Worm (Caenorhabditis elegans) whole organism, L1 larva: ENCODE measurements around the gene F28H7.3.

Experiments used
- C16A3.4 ChIP-seq: fragments of 150-350 bp; optimal IDR thresholded peaks from 2 replicates; lab custom pipeline; 2014; ENCODE audit warnings: missing biosample characterization, missing genetic modification characterization
- F16B12.6 ChIP-seq: fragments of 150-350 bp; optimal IDR thresholded peaks from 2 replicates; lab custom pipeline; 2014; ENCODE audit warnings: missing biosample characterization, missing genetic modification characterization
- Y116A8C.19 ChIP-seq: sonication (generic microtip); optimal IDR thresholded peaks from 2 replicates; lab custom pipeline; 2016; ENCODE audit warnings: missing compliant biosample characterization, missing genetic modification characterization, borderline replicate concordance
- alr-1 ChIP-seq: fragments of 200-800 bp; sonication (Bioruptor generic); optimal IDR thresholded peaks from 2 replicates; lab custom pipeline; 2018; ENCODE audit warnings: borderline replicate concordance, mild to moderate bottlenecking, missing genetic modification characterization, missing compliant biosample characterization
- ama-1 ChIP-seq: fragments of 150-350 bp; optimal IDR thresholded peaks from 2 replicates; lab custom pipeline; 2014
- blmp-1 ChIP-seq: fragments of 150-350 bp; optimal IDR thresholded peaks from 2 replicates; lab custom pipeline; 2014; ENCODE audit warnings: missing biosample characterization, missing genetic modification characterization
- ceh-82 ChIP-seq, 3 experiments: fragments of 150-350 bp in 1 of 3; sonication (generic microtip) in 2 of 3; optimal IDR thresholded peaks; 2 replicates each; lab custom pipeline; 2014 to 2017; ENCODE audit warnings: missing biosample characterization in 3 of 3, missing genetic modification characterization in 3 of 3
- ceh-90 ChIP-seq: sonication (generic microtip); optimal IDR thresholded peaks from 2 replicates; lab custom pipeline; 2016; ENCODE audit warnings: missing genetic modification characterization, missing compliant biosample characterization
- dpl-1 ChIP-seq, 3 experiments: fragments of 150-350 bp in 2 of 3; sonication (generic microtip) in 1 of 3; optimal IDR thresholded peaks; 2 replicates each; lab custom pipeline; 2014 to 2017; ENCODE audit warnings: missing biosample characterization in 3 of 3, missing genetic modification characterization in 3 of 3, missing genetic modification reagents in 3 of 3
- dsc-1 ChIP-seq: sonication (generic microtip); optimal IDR thresholded peaks from 2 replicates; lab custom pipeline; 2016; ENCODE audit warnings: mild to moderate bottlenecking, missing genetic modification characterization, missing compliant biosample characterization
- efl-1 ChIP-seq, 4 experiments: fragments of 150-350 bp; optimal IDR thresholded peaks in 3 of 4; peaks in 1 of 4; 1 replicate in 1 of 4; 2 replicates in 3 of 4; lab custom pipeline; 2014; ENCODE audit warnings: missing biosample characterization in 2 of 4, missing genetic modification characterization in 2 of 4, missing genetic modification reagents in 2 of 4
- efl-3 ChIP-seq: fragments of 200-800 bp; sonication (Bioruptor generic); optimal IDR thresholded peaks from 2 replicates; lab custom pipeline; 2018; ENCODE audit warnings: mild to moderate bottlenecking, missing genetic modification characterization, missing compliant biosample characterization
- elt-2 ChIP-seq: sonication (generic microtip); optimal IDR thresholded peaks from 2 replicates; lab custom pipeline; 2016; ENCODE audit warnings: missing genetic modification characterization, mild to moderate bottlenecking, inconsistent platforms, missing compliant biosample characterization, missing genetic modification reagents
- elt-3 ChIP-seq, 6 experiments: fragments of 150-350 bp in 1 of 6; sonication (generic microtip); optimal IDR thresholded peaks; 2 replicates each; lab custom pipeline; 2017 to 2018; ENCODE audit warnings: missing biosample characterization in 6 of 6, missing genetic modification characterization in 6 of 6, inconsistent platforms in 1 of 6
- fkh-10 ChIP-seq: sonication (generic microtip); optimal IDR thresholded peaks from 2 replicates; lab custom pipeline; 2017; ENCODE audit warnings: missing biosample characterization, missing genetic modification reagents, missing genetic modification characterization
- fkh-8 ChIP-seq: sonication (generic microtip); optimal IDR thresholded peaks from 2 replicates; lab custom pipeline; 2016; ENCODE audit warnings: mild to moderate bottlenecking, missing genetic modification characterization, missing compliant biosample characterization
- fos-1 ChIP-seq: fragments of 150-350 bp; optimal IDR thresholded peaks from 2 replicates; lab custom pipeline; 2014; ENCODE audit warnings: missing biosample characterization, missing genetic modification characterization
- grh-1 ChIP-seq: fragments of 200-800 bp; sonication (Bioruptor generic); IDR thresholded peaks from 2 replicates; pipeline ENCODE4 v1.3.6; 2022; ENCODE audit warnings: missing genetic modification reagents, missing genetic modification characterization, missing compliant biosample characterization
- hpl-2 ChIP-seq: fragments of 150-350 bp; optimal IDR thresholded peaks from 2 replicates; lab custom pipeline; 2014; ENCODE audit warnings: missing biosample characterization, missing genetic modification reagents, missing genetic modification characterization
- lin-14 ChIP-seq: fragments of 200-800 bp; sonication (Bioruptor generic); optimal IDR thresholded peaks from 2 replicates; lab custom pipeline; 2018; ENCODE audit warnings: mild to moderate bottlenecking, missing genetic modification characterization, moderate library complexity, missing compliant biosample characterization
- lin-15B ChIP-seq: fragments of 150-350 bp; sonication (generic microtip); optimal IDR thresholded peaks from 3 replicates; lab custom pipeline; 2014; ENCODE audit warnings: missing biosample characterization, missing genetic modification characterization
- lir-3 ChIP-seq: sonication (generic microtip); optimal IDR thresholded peaks from 2 replicates; lab custom pipeline; 2016; ENCODE audit warnings: mild to moderate bottlenecking, missing genetic modification characterization, moderate library complexity, missing compliant biosample characterization; ENCODE audit not compliant: poor library complexity
- lsy-2 ChIP-seq, 2 experiments: fragments of 150-350 bp; optimal IDR thresholded peaks; 2 replicates each; lab custom pipeline; 2014; ENCODE audit warnings: missing biosample characterization in 2 of 2, missing genetic modification characterization in 2 of 2
- mab-9 ChIP-seq: fragments of 200-800 bp; sonication (Bioruptor generic); IDR thresholded peaks from 2 replicates; pipeline ENCODE4 v1.3.6; 2022; ENCODE audit warnings: missing genetic modification reagents, missing genetic modification characterization, missing compliant biosample characterization
- mdl-1 ChIP-seq, 2 experiments: fragments of 150-350 bp; optimal IDR thresholded peaks; 2 replicates each; lab custom pipeline; 2014 to 2017; ENCODE audit warnings: missing biosample characterization in 2 of 2, missing genetic modification characterization in 2 of 2, inconsistent platforms in 1 of 2
- mef-2 ChIP-seq: fragments of 150-350 bp; optimal IDR thresholded peaks from 2 replicates; lab custom pipeline; 2014; ENCODE audit warnings: missing biosample characterization, missing genetic modification characterization
- nhr-11 ChIP-seq: fragments of 150-350 bp; optimal IDR thresholded peaks from 2 replicates; lab custom pipeline; 2014; ENCODE audit warnings: missing biosample characterization, missing genetic modification characterization
- nhr-20 ChIP-seq: sonication (generic microtip); optimal IDR thresholded peaks from 2 replicates; lab custom pipeline; 2016; ENCODE audit warnings: mild to moderate bottlenecking, missing genetic modification characterization, missing compliant biosample characterization
- nhr-237 ChIP-seq: fragments of 150-350 bp; optimal IDR thresholded peaks from 2 replicates; lab custom pipeline; 2014; ENCODE audit warnings: missing biosample characterization, missing genetic modification characterization
- nhr-28 ChIP-seq: fragments of 150-350 bp; optimal IDR thresholded peaks from 2 replicates; lab custom pipeline; 2014; ENCODE audit warnings: missing biosample characterization, missing genetic modification characterization
- nhr-47 ChIP-seq: sonication (generic microtip); optimal IDR thresholded peaks from 2 replicates; lab custom pipeline; 2016; ENCODE audit warnings: mild to moderate bottlenecking, missing genetic modification characterization, moderate library complexity, missing compliant biosample characterization
- nhr-71 ChIP-seq: sonication (generic microtip); optimal IDR thresholded peaks from 2 replicates; lab custom pipeline; 2016; ENCODE audit warnings: mild to moderate bottlenecking, missing genetic modification characterization, moderate library complexity, missing compliant biosample characterization
- nhr-85 ChIP-seq: sonication (generic microtip); peaks from one replicate; lab custom pipeline; 2016; ENCODE audit warnings: missing genetic modification characterization, inconsistent platforms, missing compliant biosample characterization
- pag-3 ChIP-seq: sonication (generic microtip); optimal IDR thresholded peaks from 2 replicates; lab custom pipeline; 2017; ENCODE audit warnings: missing genetic modification characterization, mild to moderate bottlenecking, missing compliant biosample characterization, antibody characterized with exemption, borderline replicate concordance; ENCODE audit not compliant: insufficient read depth
- pax-3 ChIP-seq: fragments of 200-800 bp; sonication (Bioruptor generic); optimal IDR thresholded peaks from 2 replicates; lab custom pipeline; 2018; ENCODE audit warnings: mild to moderate bottlenecking, missing genetic modification characterization, moderate library complexity, missing compliant biosample characterization
- pqm-1 ChIP-seq: sonication (generic microtip); optimal IDR thresholded peaks from 3 replicates; lab custom pipeline; 2017; ENCODE audit warnings: missing biosample characterization, missing genetic modification characterization
- rnt-1 ChIP-seq: sonication (generic microtip); optimal IDR thresholded peaks from 2 replicates; lab custom pipeline; 2016; ENCODE audit warnings: mild to moderate bottlenecking, missing genetic modification characterization, moderate library complexity, missing compliant biosample characterization
- skn-1 ChIP-seq: fragments of 150-350 bp; optimal IDR thresholded peaks from 2 replicates; lab custom pipeline; 2014; ENCODE audit warnings: missing biosample characterization, missing genetic modification characterization
- sup-37 ChIP-seq: fragments of 200-800 bp; sonication (Bioruptor generic); optimal IDR thresholded peaks from 2 replicates; lab custom pipeline; 2018; ENCODE audit warnings: mild to moderate bottlenecking, missing genetic modification characterization, missing compliant biosample characterization
- tbx-2 ChIP-seq: sonication (generic microtip); optimal IDR thresholded peaks from 2 replicates; lab custom pipeline; 2016; ENCODE audit warnings: missing genetic modification characterization, missing compliant biosample characterization
- unc-130 ChIP-seq: fragments of 150-350 bp; optimal IDR thresholded peaks from 2 replicates; lab custom pipeline; 2017; ENCODE audit warnings: missing biosample characterization, missing genetic modification characterization, inconsistent platforms
- unc-62 ChIP-seq: fragments of 150-350 bp; optimal IDR thresholded peaks from 2 replicates; lab custom pipeline; 2014; ENCODE audit warnings: missing biosample characterization, missing genetic modification reagents, missing genetic modification characterization
- unc-86 ChIP-seq: sonication (generic microtip); optimal IDR thresholded peaks from 2 replicates; lab custom pipeline; 2016; ENCODE audit warnings: missing genetic modification characterization, missing compliant biosample characterization
- unc-98 ChIP-seq: fragments of 200-800 bp; sonication (Bioruptor generic); IDR thresholded peaks from 2 replicates; pipeline ENCODE4 v1.3.6; 2022; ENCODE audit warnings: missing genetic modification characterization, missing compliant biosample characterization
- vab-15 ChIP-seq: sonication (generic microtip); optimal IDR thresholded peaks from 2 replicates; lab custom pipeline; 2017; ENCODE audit warnings: missing genotype, mild to moderate bottlenecking, missing genetic modification characterization, missing compliant biosample characterization
- zag-1 ChIP-seq: fragments of 150-350 bp; optimal IDR thresholded peaks from 2 replicates; lab custom pipeline; 2014; ENCODE audit warnings: missing biosample characterization, missing genetic modification characterization

F28H7.3 gene

DNA sequence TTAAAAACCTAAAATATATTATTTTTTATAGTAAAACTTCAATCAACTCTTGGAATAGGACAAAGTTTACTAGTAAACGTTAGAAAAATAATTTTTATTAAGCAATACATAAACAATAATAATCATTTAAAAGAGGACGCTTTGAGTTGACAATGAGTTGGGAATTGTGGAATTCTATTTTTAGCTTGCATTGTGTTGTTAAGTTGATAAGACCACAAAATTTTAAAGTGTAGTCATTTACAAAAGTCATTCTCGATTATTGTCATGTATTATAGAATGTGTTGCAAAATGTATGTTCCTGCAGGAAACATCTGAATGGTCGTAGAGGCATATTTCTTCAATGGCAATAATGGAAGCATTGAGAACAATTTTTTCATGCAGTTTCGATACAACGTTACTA, 39.6 kb downstream of the F28H7.3 start:
- TF ChIP-seq elt-3 (tag; optimal IDR thresholded peaks at IDR 0.05; lab: Kevin White, UChicago) (no peak), elt-2 (peak; percentile 16), efl-3 (GFP tag; lab: Kevin White, UChicago) (no peak), efl-1 (optimal IDR thresholded peaks at IDR 0.05; lab: Kevin White, UChicago) (no peak), efl-1 (GFP tag; optimal IDR thresholded peaks at IDR 0.05 in 1 of 2; lab: Kevin White, UChicago) (peak in 1 of 2 experiments; percentile 50)
- TF ChIP-seq, all 84 proteins: peak for 2

DNA sequence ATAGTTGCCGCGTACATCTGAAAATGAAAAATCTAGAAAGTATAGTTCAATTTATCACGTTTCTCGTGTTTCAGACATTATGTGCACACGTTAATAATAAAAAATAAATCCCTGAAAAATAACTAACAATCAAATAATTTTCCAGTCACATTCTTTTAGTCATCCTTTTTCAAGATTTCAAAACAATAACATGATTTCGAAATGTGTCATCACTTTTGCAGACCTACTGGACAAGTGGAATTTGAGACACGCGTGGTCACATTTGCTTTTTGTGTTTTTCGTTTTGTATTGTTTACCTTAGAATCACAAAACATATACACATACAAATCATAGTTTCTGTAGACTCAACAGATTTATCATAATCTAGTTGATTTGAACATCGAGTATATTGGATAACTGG, 41.2 kb downstream of the F28H7.3 start:
- TF ChIP-seq ceh-82 (tag; optimal IDR thresholded peaks at IDR 0.05; lab: Kevin White, UChicago) (no peak), nhr-20 (tag; lab: Kevin White, UChicago) (no peak), unc-130 (no peak), pqm-1 (no peak), C16A3.4 (no peak), fos-1 (tag; lab: Kevin White, UChicago) (no peak), skn-1 (tag; lab: Kevin White, UChicago) (peak; percentile 99), F16B12.6 (tag; lab: Kevin White, UChicago) (no peak), zag-1 (tag; lab: Kevin White, UChicago) (no peak), pax-3 (tag; lab: Kevin White, UChicago) (no peak), nhr-237 (tag; lab: Kevin White, UChicago) (no peak), fkh-10 (GFP tag; lab: Kevin White, UChicago) (no peak), nhr-28 (tag; lab: Kevin White, UChicago) (peak; percentile 4), lsy-2 (tag; optimal IDR thresholded peaks at IDR 0.05; lab: Kevin White, UChicago) (no peak), nhr-85 (tag; lab: Kevin White, UChicago) (peak; percentile 45), efl-1 (optimal IDR thresholded peaks at IDR 0.05; lab: Kevin White, UChicago) (no peak), efl-1 (GFP tag; optimal IDR thresholded peaks at IDR 0.05 in 1 of 2; lab: Kevin White, UChicago) (peak in 1 of 2 experiments; percentile 4), alr-1 (tag; lab: Kevin White, UChicago) (no peak), pag-3 (tag; lab: Kevin White, UChicago) (no peak), hpl-2 (GFP tag; lab: Kevin White, UChicago) (no peak)

ce11 chrV:10708346-10708745, 42.2 kb downstream of the F28H7.3 start:
- TF ChIP-seq skn-1 (tag; lab: Kevin White, UChicago) = no peak
- peak; percentile 72 for TF ChIP-seq fkh-8
- peak; percentile 46 for TF ChIP-seq nhr-71
- TF ChIP-seq unc-86 (tag; lab: Kevin White, UChicago) = peak; percentile 11
- TF ChIP-seq dsc-1 (tag; lab: Kevin White, UChicago) = peak; percentile 66
- peak; percentile 26 for TF ChIP-seq lin-14 (GFP tag; lab: Kevin White, UChicago)
- no peak for TF ChIP-seq ceh-82 (tag; optimal IDR thresholded peaks at IDR 0.05; lab: Kevin White, UChicago)
- TF ChIP-seq mef-2 (tag; lab: Kevin White, UChicago) = no peak
- peak; percentile 22 for TF ChIP-seq nhr-47 (tag; lab: Kevin White, UChicago)
- peak; percentile 49 for TF ChIP-seq pax-3 (tag; lab: Kevin White, UChicago)

DNA sequence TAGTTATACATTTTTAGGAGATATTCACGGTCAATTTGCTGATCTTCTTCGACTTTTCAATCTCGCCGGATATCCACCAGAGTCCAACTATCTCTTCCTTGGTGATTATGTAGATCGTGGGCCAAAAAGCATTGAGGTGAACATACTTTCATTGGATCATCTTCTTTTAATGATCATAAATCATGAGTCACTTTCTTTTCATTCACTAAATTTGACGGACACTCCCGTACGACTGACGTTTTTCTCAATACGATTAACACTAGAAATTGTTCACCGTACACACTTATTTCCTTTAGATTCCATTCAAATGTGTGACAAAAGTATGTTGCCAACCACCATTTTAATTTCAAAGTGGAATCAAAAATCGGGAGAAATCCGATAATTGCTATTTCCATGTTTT, 47.7 kb downstream of the F28H7.3 start:
- TF ChIP-seq Y116A8C.19 (no peak), hpl-2 (GFP tag; lab: Kevin White, UChicago) (no peak), blmp-1 (tag; lab: Kevin White, UChicago) (peak; percentile 91), nhr-11 (no peak), nhr-237 (tag; lab: Kevin White, UChicago) (no peak), C16A3.4 (no peak), nhr-85 (tag; lab: Kevin White, UChicago) (peak; percentile 60), lir-3 (tag; lab: Kevin White, UChicago) (no peak), rnt-1 (tag; lab: Kevin White, UChicago) (no peak), lin-15B (tag; lab: Kevin White, UChicago) (no peak), lin-14 (GFP tag; lab: Kevin White, UChicago) (peak; percentile 18), efl-3 (GFP tag; lab: Kevin White, UChicago) (no peak), ceh-90 (tag; lab: Kevin White, UChicago) (no peak), skn-1 (tag; lab: Kevin White, UChicago) (no peak), unc-62 (GFP tag; lab: Kevin White, UChicago) (no peak), ama-1 (lab: Kevin White, UChicago) (no peak), unc-98 (GFP tag; lab: Robert Waterston, UW) (no peak), sup-37 (GFP tag; lab: Kevin White, UChicago) (no peak), vab-15 (no peak), dpl-1 (GFP tag; optimal IDR thresholded peaks at IDR 0.05; lab: Kevin White, UChicago) (no peak), fkh-8 (no peak), mab-9 (GFP tag; lab: Robert Waterston, UW) (no peak), tbx-2 (tag; lab: Kevin White, UChicago) (no peak), mdl-1 (tag; optimal IDR thresholded peaks at IDR 0.05; lab: Kevin White, UChicago) (no peak), grh-1 (GFP tag; lab: Robert Waterston, UW) (no peak)
